Worm (Caenorhabditis elegans) whole organism, young adult: ENCODE data around the gene T19C4.5.
"Not testable (repeated sequence)": the region's sequence is repeated elsewhere in the genome, so short reads cannot be mapped to it uniquely, and the experiment has no call there.

Source experiments
- C06A6.2 ChIP-seq: fragments of 200-800 bp; sonication (Bioruptor generic); conservative IDR thresholded peaks from 2 replicates; pipeline ENCODE4 v1.3.6; 2022; ENCODE audit warnings: missing genetic modification characterization, missing compliant biosample characterization
- F49E8.2 ChIP-seq: sonication (generic microtip); optimal IDR thresholded peaks from 3 replicates; lab custom pipeline; 2017; ENCODE audit warnings: missing genetic modification characterization, mild to moderate bottlenecking, missing compliant biosample characterization, antibody characterized with exemption, moderate library complexity; ENCODE audit not compliant: insufficient read depth
- Y53G8AR.9 ChIP-seq: fragments of 200-800 bp; sonication (Bioruptor generic); conservative IDR thresholded peaks from 2 replicates; pipeline ENCODE4 v1.3.6; 2022; ENCODE audit warnings: missing genetic modification reagents, missing genetic modification characterization, missing compliant biosample characterization
- ceh-79 ChIP-seq: sonication (generic microtip); optimal IDR thresholded peaks from 2 replicates; lab custom pipeline; 2017; ENCODE audit warnings: mild to moderate bottlenecking, missing genetic modification characterization, missing compliant biosample characterization
- pha-4 ChIP-seq: fragments of 150-350 bp; sonication (generic microtip); optimal IDR thresholded peaks from 2 replicates; lab custom pipeline; 2014; ENCODE audit warnings: missing biosample characterization, missing genetic modification reagents, missing genetic modification characterization
- snpc-4 ChIP-seq, 5 experiments: fragments of 150-350 bp in 1 of 5; sonication (generic microtip) in 4 of 5; optimal IDR thresholded peaks; 2 replicates each; lab custom pipeline; 2014 to 2018; ENCODE audit warnings: missing genetic modification characterization in 5 of 5, missing biosample characterization in 3 of 5, antibody characterized with exemption in 2 of 5, mild to moderate bottlenecking in 2 of 5, missing compliant biosample characterization in 2 of 5, missing genotype in 2 of 5, moderate library complexity in 2 of 5, missing genetic modification reagents in 1 of 5

DNA sequence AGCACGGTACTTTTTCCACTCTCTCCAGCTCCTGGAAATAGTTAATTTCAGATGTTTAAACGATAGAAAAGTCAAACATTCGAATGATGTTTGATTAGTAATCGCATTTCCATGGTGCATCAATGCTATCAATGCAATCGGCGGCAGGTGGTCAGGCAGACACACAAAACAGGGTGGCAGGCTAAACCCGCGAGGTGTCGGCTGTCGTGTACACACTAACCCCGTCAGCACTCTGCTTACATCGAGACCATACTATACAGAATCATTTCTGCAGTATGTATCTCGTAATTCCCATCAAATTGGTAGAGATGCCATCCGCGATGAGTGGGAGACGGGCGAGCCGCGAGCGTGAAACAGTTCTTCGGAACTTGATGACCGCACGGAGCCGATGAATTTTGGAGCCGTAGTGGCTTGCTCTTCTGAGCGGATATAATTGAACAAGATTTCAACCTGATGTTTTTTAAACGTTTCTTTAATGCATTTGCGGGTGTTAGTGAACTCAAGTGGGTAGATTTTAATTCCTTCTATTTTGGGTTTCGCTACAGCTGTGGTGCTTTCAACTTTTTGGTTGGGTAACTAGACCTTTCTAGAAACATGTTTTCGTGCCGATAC is 4.8 kb downstream of the T19C4.5 start:
- TF ChIP-seq F49E8.2 (tag; lab: Kevin White, UChicago) (peak; percentile 89), snpc-4 (GFP tag; optimal IDR thresholded peaks at IDR 0.05; lab: Kevin White, UChicago) (peak; percentile 96), snpc-4 (tag; optimal IDR thresholded peaks at IDR 0.05; lab: Kevin White, UChicago) (peak; percentile 97 to 99 (median 98)), Y53G8AR.9 (peak; percentile 76; the same call in 1 of the 2 replicates)
- not testable (repeated sequence) for TF ChIP-seq C06A6.2 (GFP tag; lab: Robert Waterston, UW); ceh-79 (tag; lab: Kevin White, UChicago); pha-4 (tag; lab: Kevin White, UChicago)
